Worm (Caenorhabditis elegans) whole organism, L2 larva: ENCODE results near the gene ugt-32.

ENCODE experiments used
- C34F6.9 ChIP-seq: fragments of 150-350 bp; optimal IDR thresholded peaks from 2 replicates; lab custom pipeline; 2014; ENCODE audit warnings: missing biosample characterization, missing genetic modification characterization
- F13H6.1 ChIP-seq: sonication (generic microtip); optimal IDR thresholded peaks from 2 replicates; lab custom pipeline; 2016; ENCODE audit warnings: missing genetic modification characterization, missing compliant biosample characterization
- R02D3.7 ChIP-seq: fragments of 150-350 bp; optimal IDR thresholded peaks from 2 replicates; lab custom pipeline; 2014; ENCODE audit warnings: missing biosample characterization, missing genetic modification characterization
- alr-1 ChIP-seq: fragments of 150-350 bp; optimal IDR thresholded peaks from 2 replicates; lab custom pipeline; 2014; ENCODE audit warnings: missing biosample characterization, missing genetic modification characterization
- aly-2 ChIP-seq: fragments of 150-350 bp; optimal IDR thresholded peaks from 2 replicates; lab custom pipeline; 2014; ENCODE audit warnings: missing biosample characterization, missing genetic modification characterization
- blmp-1 ChIP-seq: sonication (generic microtip); optimal IDR thresholded peaks from 2 replicates; lab custom pipeline; 2017; ENCODE audit warnings: missing genetic modification characterization, mild to moderate bottlenecking, missing compliant biosample characterization, antibody characterized with exemption, moderate library complexity; ENCODE audit not compliant: insufficient read depth
- crh-2 ChIP-seq: sonication (generic microtip); optimal IDR thresholded peaks from 2 replicates; lab custom pipeline; 2017; ENCODE audit warnings: missing biosample characterization, missing genetic modification characterization
- dmd-4 ChIP-seq: sonication (generic microtip); optimal IDR thresholded peaks from 2 replicates; lab custom pipeline; 2017; ENCODE audit warnings: missing biosample characterization, missing genetic modification characterization
- elt-1 ChIP-seq: fragments of 150-350 bp; optimal IDR thresholded peaks from 2 replicates; lab custom pipeline; 2014; ENCODE audit warnings: missing biosample characterization, missing genetic modification characterization
- elt-3 ChIP-seq: sonication (generic microtip); optimal IDR thresholded peaks from 2 replicates; lab custom pipeline; 2017; ENCODE audit warnings: missing biosample characterization, missing genetic modification characterization
- fos-1 ChIP-seq: fragments of 150-350 bp; optimal IDR thresholded peaks from 2 replicates; lab custom pipeline; 2014; ENCODE audit warnings: missing biosample characterization, missing genetic modification characterization
- gmeb-1 ChIP-seq: fragments of 150-350 bp; optimal IDR thresholded peaks from 2 replicates; lab custom pipeline; 2014; ENCODE audit warnings: missing biosample characterization, missing genetic modification characterization
- lin-11 ChIP-seq: fragments of 150-350 bp; sonication (generic microtip); optimal IDR thresholded peaks from 2 replicates; lab custom pipeline; 2014; ENCODE audit warnings: missing biosample characterization, missing genetic modification characterization, inconsistent platforms, mixed read lengths
- lin-13 ChIP-seq: fragments of 150-350 bp; optimal IDR thresholded peaks from 2 replicates; lab custom pipeline; 2014; ENCODE audit warnings: missing biosample characterization, missing genetic modification reagents, missing genetic modification characterization
- mab-5 ChIP-seq: fragments of 150-350 bp; optimal IDR thresholded peaks from 2 replicates; lab custom pipeline; 2014; ENCODE audit warnings: missing biosample characterization, missing genetic modification characterization
- nhr-10 ChIP-seq: sonication (generic microtip); optimal IDR thresholded peaks from 2 replicates; lab custom pipeline; 2017; ENCODE audit warnings: missing biosample characterization, missing genetic modification characterization
- nhr-11 ChIP-seq: fragments of 150-350 bp; optimal IDR thresholded peaks from 2 replicates; lab custom pipeline; 2014; ENCODE audit warnings: missing biosample characterization, missing genetic modification characterization
- nhr-12 ChIP-seq: fragments of 150-350 bp; optimal IDR thresholded peaks from 2 replicates; lab custom pipeline; 2014; ENCODE audit warnings: missing biosample characterization, missing genetic modification characterization
- nhr-129 ChIP-seq: fragments of 150-350 bp; optimal IDR thresholded peaks from 2 replicates; lab custom pipeline; 2014; ENCODE audit warnings: missing biosample characterization, missing genetic modification characterization
- nhr-23 ChIP-seq: fragments of 150-350 bp; optimal IDR thresholded peaks from 2 replicates; lab custom pipeline; 2014; ENCODE audit warnings: missing biosample characterization, missing genetic modification reagents, missing genetic modification characterization
- nhr-237 ChIP-seq: fragments of 150-350 bp; optimal IDR thresholded peaks from 2 replicates; lab custom pipeline; 2014; ENCODE audit warnings: missing biosample characterization, missing genetic modification characterization
- nhr-25 ChIP-seq: fragments of 150-350 bp; sonication (generic microtip); optimal IDR thresholded peaks from 3 replicates; lab custom pipeline; 2014; ENCODE audit warnings: missing biosample characterization, missing genetic modification characterization
- nhr-6 ChIP-seq: fragments of 150-350 bp; optimal IDR thresholded peaks from 2 replicates; lab custom pipeline; 2014; ENCODE audit warnings: missing biosample characterization, missing genetic modification characterization
- nhr-77 ChIP-seq: fragments of 150-350 bp; optimal IDR thresholded peaks from 2 replicates; lab custom pipeline; 2014; ENCODE audit warnings: missing biosample characterization, missing genetic modification characterization
- skn-1 ChIP-seq: sonication (generic microtip); optimal IDR thresholded peaks from 2 replicates; lab custom pipeline; 2017; ENCODE audit warnings: missing biosample characterization, missing genetic modification characterization
- sma-3 ChIP-seq: sonication (generic microtip); optimal IDR thresholded peaks from 2 replicates; lab custom pipeline; 2016; ENCODE audit warnings: missing genetic modification reagents, missing genetic modification characterization, missing compliant biosample characterization
- sma-9 ChIP-seq, 2 experiments: fragments of 150-350 bp in 1 of 2; sonication (generic microtip) in 1 of 2; optimal IDR thresholded peaks; 2 replicates each; lab custom pipeline; 2014 to 2016; ENCODE audit warnings: missing genetic modification characterization in 2 of 2, mild to moderate bottlenecking in 1 of 2, missing biosample characterization in 1 of 2, missing compliant biosample characterization in 1 of 2, missing genetic modification reagents in 1 of 2, moderate library complexity in 1 of 2
- snpc-4 ChIP-seq: fragments of 150-350 bp; optimal IDR thresholded peaks from 2 replicates; lab custom pipeline; 2014; ENCODE audit warnings: missing biosample characterization, missing genetic modification characterization
- unc-55 ChIP-seq: fragments of 150-350 bp; sonication (generic microtip); optimal IDR thresholded peaks from 3 replicates; lab custom pipeline; 2014; ENCODE audit warnings: missing biosample characterization, missing genetic modification reagents, missing genetic modification characterization
- zag-1 ChIP-seq: fragments of 150-350 bp; optimal IDR thresholded peaks from 2 replicates; lab custom pipeline; 2014; ENCODE audit warnings: missing biosample characterization, missing genetic modification characterization
- ztf-11 ChIP-seq: sonication (generic microtip); optimal IDR thresholded peaks from 2 replicates; lab custom pipeline; 2017; ENCODE audit warnings: missing biosample characterization, missing genetic modification characterization

The ugt-32 gene

DNA sequence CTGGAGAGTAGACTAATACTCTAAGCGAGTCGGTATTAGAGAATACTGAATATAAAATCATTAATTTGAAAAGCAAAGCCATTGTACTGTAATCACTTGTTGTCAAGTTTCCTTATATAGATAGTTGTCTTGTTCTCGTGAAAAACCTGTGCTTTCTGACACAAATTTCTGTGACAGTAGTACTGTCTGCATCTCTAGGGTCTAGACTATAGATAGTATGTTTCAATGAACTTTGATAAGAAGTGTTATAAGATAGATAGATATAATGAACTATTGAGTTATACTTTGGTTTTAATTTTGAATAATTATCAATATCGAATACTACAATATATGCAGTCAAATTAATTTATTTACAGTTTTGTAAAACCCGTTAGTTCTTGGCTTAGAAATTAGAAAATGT is at the start of gene ugt-32:
TSS of gene ugt-32 (minus strand) at position 82 of the 400 bp plus-strand sequence.
- TF ChIP-seq unc-55 (GFP tag; lab: Kevin White, UChicago) (no peak), sma-9 (GFP tag; optimal IDR thresholded peaks at IDR 0.05; lab: Kevin White, UChicago) (peak; percentile 27), sma-9 (tag; optimal IDR thresholded peaks at IDR 0.05; lab: Kevin White, UChicago) (no peak), R02D3.7 (tag; lab: Kevin White, UChicago) (no peak), fos-1 (tag; lab: Kevin White, UChicago) (peak; percentile 38), snpc-4 (tag; lab: Kevin White, UChicago) (no peak), dmd-4 (tag; lab: Kevin White, UChicago) (no peak)

DNA sequence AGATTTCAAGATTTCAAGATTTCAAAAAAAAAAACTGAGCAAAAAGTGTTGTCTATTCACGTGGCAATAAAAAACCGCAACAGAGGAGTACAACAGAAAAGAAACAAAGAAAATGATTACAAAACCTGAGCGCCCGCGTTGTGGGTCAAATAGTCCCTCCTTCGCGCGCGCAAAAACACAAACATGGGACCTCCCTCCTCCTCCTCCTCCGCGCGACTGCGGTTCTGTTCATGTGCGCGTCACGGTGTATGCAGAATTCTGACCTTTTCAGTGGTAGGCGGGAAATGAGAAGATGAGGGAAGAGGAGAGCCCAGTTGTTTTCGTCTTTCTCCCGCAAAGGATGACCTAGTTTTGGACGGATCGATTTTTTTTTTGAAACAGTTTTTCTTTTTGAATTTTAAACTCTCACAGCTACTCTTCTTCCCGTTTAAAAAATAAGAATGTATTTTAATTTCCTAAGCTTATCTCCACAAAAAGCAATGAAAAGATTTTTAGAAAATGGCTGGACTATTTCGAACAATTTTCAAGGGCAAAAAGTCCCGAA is 48.6 kb upstream of the ugt-32 start, which contains the start of gene C17E7.4:
TSS of gene C17E7.4 (plus strand) at position 494 of the 544 bp plus-strand sequence.
- TF ChIP-seq zag-1 (tag; lab: Kevin White, UChicago), result no peak
- TF ChIP-seq mab-5 (tag; lab: Kevin White, UChicago), result no peak
- TF ChIP-seq F13H6.1, result no peak
- no peak for TF ChIP-seq nhr-77 (tag; lab: Kevin White, UChicago)
- no peak for TF ChIP-seq dmd-4 (tag; lab: Kevin White, UChicago)
- TF ChIP-seq elt-1 (tag; lab: Kevin White, UChicago), result no peak
- no peak for TF ChIP-seq C34F6.9 (tag; lab: Kevin White, UChicago)
- no peak for TF ChIP-seq nhr-237 (tag; lab: Kevin White, UChicago)

DNA sequence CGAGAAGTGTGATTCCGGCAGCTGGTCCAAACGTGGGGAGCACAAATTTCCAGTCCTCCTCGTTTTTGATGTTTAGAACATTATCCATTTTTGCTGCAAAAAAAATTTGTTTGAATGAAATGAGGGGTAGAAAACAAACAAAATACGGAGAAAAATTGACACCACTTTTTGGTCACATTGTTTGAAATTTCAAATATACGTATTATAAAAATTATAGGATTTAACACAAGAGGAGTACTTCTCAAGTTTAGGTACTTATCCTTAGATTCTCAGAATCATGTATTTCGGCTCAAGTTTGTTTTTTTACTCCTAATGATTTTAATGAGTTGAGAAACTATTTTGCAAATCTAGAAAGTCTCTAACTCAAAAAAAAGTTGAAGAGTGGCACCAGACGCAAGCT is 48.1 kb upstream of the ugt-32 start, which contains the start of gene C17E7.12:
TSS of gene C17E7.12 (minus strand) at position 101 of the 400 bp plus-strand sequence.
- TF ChIP-seq nhr-11 (tag; lab: Kevin White, UChicago) (no peak), R02D3.7 (tag; lab: Kevin White, UChicago) (no peak), blmp-1 (no peak), mab-5 (tag; lab: Kevin White, UChicago) (no peak), ztf-11 (tag; lab: Kevin White, UChicago) (no peak), sma-3 (GFP tag; lab: Kevin White, UChicago) (no peak), nhr-129 (tag; lab: Kevin White, UChicago) (no peak), nhr-12 (tag; lab: Kevin White, UChicago) (no peak)

DNA sequence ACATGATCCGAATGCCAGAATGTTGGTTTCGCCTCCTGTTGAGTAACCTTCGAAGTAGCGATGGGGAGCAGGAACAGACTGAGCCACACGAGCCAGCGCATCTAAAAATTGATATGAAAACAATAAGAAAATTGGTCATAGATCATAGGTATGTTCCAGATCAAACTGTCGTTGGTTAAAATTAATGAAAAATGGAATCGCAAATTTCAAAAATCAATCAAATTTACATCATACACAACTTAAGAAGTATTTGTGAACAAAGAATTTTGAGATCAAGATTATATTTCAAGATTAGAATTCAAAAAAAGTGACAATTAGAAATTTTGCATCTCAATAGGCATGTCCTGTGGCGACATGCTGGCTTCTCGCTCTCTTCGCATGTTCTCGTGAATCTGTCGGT is 47.0 kb upstream of the ugt-32 start, which contains the start of gene C17E7.9:
TSS of gene C17E7.9 (minus strand) at position 101 of the 400 bp plus-strand sequence.
- TF ChIP-seq nhr-6 (tag; lab: Kevin White, UChicago) (no peak), R02D3.7 (tag; lab: Kevin White, UChicago) (no peak), alr-1 (tag; lab: Kevin White, UChicago) (no peak), zag-1 (tag; lab: Kevin White, UChicago) (no peak), gmeb-1 (tag; lab: Kevin White, UChicago) (no peak), snpc-4 (tag; lab: Kevin White, UChicago) (no peak), lin-11 (no peak), nhr-10 (tag; lab: Kevin White, UChicago) (no peak), unc-55 (GFP tag; lab: Kevin White, UChicago) (no peak), nhr-23 (tag; lab: Kevin White, UChicago) (no peak)

DNA sequence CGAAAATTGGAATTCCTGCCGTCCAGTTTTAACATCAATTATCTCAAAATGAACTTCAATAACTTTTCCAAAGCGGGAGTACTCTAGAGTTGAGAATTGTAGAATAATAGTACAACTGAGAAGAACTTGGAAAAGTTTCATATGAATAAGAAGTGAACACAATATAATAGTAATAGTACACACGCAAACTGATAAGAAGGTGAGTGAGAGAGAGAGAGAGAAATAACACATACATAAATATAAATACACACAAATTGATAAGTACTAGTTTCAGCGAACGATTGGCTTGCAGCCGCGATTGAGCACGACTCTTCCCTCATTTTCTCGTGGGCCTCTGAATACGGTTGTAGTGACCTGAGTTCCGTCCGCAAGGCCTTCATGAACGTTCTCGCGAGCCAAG is 45.3 kb upstream of the ugt-32 start, which contains the start of gene C17E7.13:
TSS of gene C17E7.13 (minus strand) at position 176 of the 400 bp plus-strand sequence.
- TF ChIP-seq fos-1 (tag; lab: Kevin White, UChicago) (peak; percentile 59), elt-3 (tag; lab: Kevin White, UChicago) (no peak)

DNA sequence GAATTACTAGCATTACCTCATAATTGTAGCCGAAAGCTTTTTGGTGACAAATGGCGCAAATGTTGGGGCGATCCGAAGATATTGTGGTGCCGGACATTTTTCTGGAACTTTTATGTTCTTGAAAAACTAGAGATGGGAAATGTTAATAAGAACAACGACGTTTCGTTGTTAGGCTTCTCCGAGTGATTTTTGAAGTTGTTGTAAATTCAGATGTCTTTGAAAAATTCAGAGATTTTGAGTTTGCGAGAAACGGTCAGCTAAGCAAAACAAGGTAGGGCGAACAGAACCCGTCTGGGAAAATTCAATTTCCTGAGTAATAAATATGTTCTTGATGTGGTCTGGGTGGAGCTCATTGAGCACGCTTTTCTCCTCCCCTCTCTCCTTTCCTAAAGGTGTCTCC is 42.3 kb upstream of the ugt-32 start, which contains the start of gene nhr-124:
TSS of gene nhr-124 (minus strand) at position 101 of the 400 bp plus-strand sequence.
- TF ChIP-seq aly-2 (tag; lab: Kevin White, UChicago) (no peak), nhr-6 (tag; lab: Kevin White, UChicago) (no peak), nhr-12 (tag; lab: Kevin White, UChicago) (no peak), nhr-25 (no peak), nhr-10 (tag; lab: Kevin White, UChicago) (no peak), nhr-129 (tag; lab: Kevin White, UChicago) (no peak), crh-2 (tag; lab: Kevin White, UChicago) (no peak), C34F6.9 (tag; lab: Kevin White, UChicago) (no peak), lin-13 (GFP tag; lab: Kevin White, UChicago) (no peak), skn-1 (no peak), nhr-237 (tag; lab: Kevin White, UChicago) (no peak)
